Worm (Caenorhabditis elegans): ENCODE data around the gene fubl-1.

Gene fubl-1

ce11 chrV:10212027-10212426, 26.6 kb downstream of the fubl-1 start, which contains the start of gene zhit-3:
zhit-3 (minus strand) TSS chrV:10212127.
- TF ChIP-seq ttx-3 (tag; optimal IDR thresholded peaks at IDR 0.05) = no peak
- TF ChIP-seq C08G9.2 (tag; optimal IDR thresholded peaks at IDR 0.05) = no peak
- TF ChIP-seq lin-11 (tag; optimal IDR thresholded peaks at IDR 0.05) = no peak
- no peak for TF ChIP-seq ztf-16 (tag; optimal IDR thresholded peaks at IDR 0.05)
- TF ChIP-seq fax-1 (tag; optimal IDR thresholded peaks at IDR 0.05) = no peak
- no peak for TF ChIP-seq zip-5 (tag; optimal IDR thresholded peaks at IDR 0.05)
- no peak for TF ChIP-seq ceh-14 (tag; optimal IDR thresholded peaks at IDR 0.05)
- TF ChIP-seq sox-4 (tag; optimal IDR thresholded peaks at IDR 0.05) = no peak

- no peak for TF ChIP-seq tbx-7 (tag; optimal IDR thresholded peaks at IDR 0.05)
- no peak for TF ChIP-seq unc-3 (GFP tag; conservative IDR thresholded peaks at IDR 0.05)
- no peak for TF ChIP-seq unc-3 (tag; optimal IDR thresholded peaks at IDR 0.05)
- no peak for TF ChIP-seq C08G9.2 (tag; optimal IDR thresholded peaks at IDR 0.05)
- no peak for TF ChIP-seq ceh-6 (GFP tag; optimal IDR thresholded peaks at IDR 0.05)
- TF ChIP-seq ceh-2 (tag; optimal IDR thresholded peaks at IDR 0.05) = no peak
- TF ChIP-seq pros-1 (tag; optimal IDR thresholded peaks at IDR 0.05) = no peak
- no peak for TF ChIP-seq ceh-18 (tag; optimal IDR thresholded peaks at IDR 0.05)
Observed at ce11 chrV:10210244-10210643, 28.4 kb downstream of the fubl-1 start, which contains the start of gene tftc-3. tftc-3 (minus strand) TSS chrV:10210344.

DNA sequence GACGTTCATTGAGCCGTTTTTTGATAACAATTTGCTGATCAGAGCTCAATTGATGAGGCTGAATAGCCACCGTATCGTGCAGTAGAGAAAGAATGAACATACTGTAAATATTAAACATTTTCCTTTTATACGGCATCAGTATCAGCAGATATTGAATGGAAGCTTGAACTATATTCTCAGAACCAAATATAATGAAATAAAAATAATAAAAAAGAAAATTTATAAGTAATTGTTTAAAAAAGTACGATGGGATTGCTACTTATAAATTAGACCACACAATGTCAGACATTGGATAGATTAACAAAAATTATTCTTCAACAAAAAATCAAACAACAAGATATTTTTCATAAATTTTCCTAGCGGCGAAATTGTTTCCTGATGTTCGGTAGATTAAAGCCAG, 32.2 kb downstream of the fubl-1 start, which contains the start of gene rpc-25:
TSS of gene rpc-25 (minus strand) at position 101 of the 400 bp plus-strand sequence.
- no peak for TF ChIP-seq hlh-30 (tag; optimal IDR thresholded peaks at IDR 0.05; ENCODE audit: insufficient read depth)
- no peak for TF ChIP-seq ceh-45 (GFP tag; IDR thresholded peaks at IDR 0.05)
- no peak for TF ChIP-seq Y22D7AL.16 (tag; optimal IDR thresholded peaks at IDR 0.05)
- no peak for TF ChIP-seq ceh-34 (tag; optimal IDR thresholded peaks at IDR 0.05)
- TF ChIP-seq hlh-8 (tag; optimal IDR thresholded peaks at IDR 0.05) = no peak
- no peak for TF ChIP-seq ceh-30 (tag; optimal IDR thresholded peaks at IDR 0.05)

ce11 chrV:10205483-10205882, 33.2 kb downstream of the fubl-1 start, which contains the start of gene ZK856.16:
ZK856.16 (minus strand) TSS chrV:10205583.
- TF ChIP-seq sox-4 (tag; optimal IDR thresholded peaks at IDR 0.05) (no peak), gmeb-2 (tag; optimal IDR thresholded peaks at IDR 0.05) (no peak), ceh-18 (tag; optimal IDR thresholded peaks at IDR 0.05) (no peak), ref-2 (tag; optimal IDR thresholded peaks at IDR 0.05) (no peak), ceh-24 (tag; optimal IDR thresholded peaks at IDR 0.05) (no peak), T23F11.4 (GFP tag; optimal IDR thresholded peaks at IDR 0.05) (no peak), ceh-2 (tag; optimal IDR thresholded peaks at IDR 0.05) (no peak), ahr-1 (tag; optimal IDR thresholded peaks at IDR 0.05) (no peak), unc-3 (GFP tag; conservative IDR thresholded peaks at IDR 0.05) (no peak), unc-3 (tag; optimal IDR thresholded peaks at IDR 0.05) (no peak), K02D7.2 (tag; optimal IDR thresholded peaks at IDR 0.05) (no peak)

DNA sequence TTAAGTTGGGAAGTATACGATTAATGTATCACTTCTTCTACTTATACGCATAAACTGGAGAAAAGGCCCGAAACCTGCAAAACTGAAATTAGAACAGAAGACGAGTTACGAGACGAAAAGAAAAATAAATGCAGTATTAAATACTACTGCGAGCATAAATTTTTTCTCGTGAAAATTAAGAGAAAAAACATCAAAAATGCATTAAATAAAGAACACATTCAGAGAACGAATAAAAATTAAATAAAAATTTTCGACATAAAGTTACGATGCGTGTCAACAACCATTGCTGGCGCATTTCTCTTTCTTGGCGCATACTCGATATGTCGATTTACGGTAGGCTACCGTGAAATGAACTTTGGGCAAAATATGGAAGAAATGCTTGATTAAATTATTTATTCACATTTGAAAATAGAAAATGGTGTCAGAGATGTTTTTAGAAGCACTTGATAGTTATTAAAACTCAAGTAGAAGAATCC, 33.8 kb downstream of the fubl-1 start, which contains the start of the genes ZK856.19 and ZK856.11:
TSS of gene ZK856.19 (minus strand) at position 51 of the 476 bp plus-strand sequence.
TSS of gene ZK856.11 (minus strand) at position 76 of the 476 bp plus-strand sequence.
- TF ChIP-seq nfya-1 (tag; optimal IDR thresholded peaks at IDR 0.05) = peak; percentile 21
- peak; percentile 20 for TF ChIP-seq unc-42 (tag; optimal IDR thresholded peaks at IDR 0.05)
- TF ChIP-seq ceh-24 (tag; optimal IDR thresholded peaks at IDR 0.05) = no peak
- no peak for TF ChIP-seq elt-2 (tag; optimal IDR thresholded peaks at IDR 0.05)

DNA sequence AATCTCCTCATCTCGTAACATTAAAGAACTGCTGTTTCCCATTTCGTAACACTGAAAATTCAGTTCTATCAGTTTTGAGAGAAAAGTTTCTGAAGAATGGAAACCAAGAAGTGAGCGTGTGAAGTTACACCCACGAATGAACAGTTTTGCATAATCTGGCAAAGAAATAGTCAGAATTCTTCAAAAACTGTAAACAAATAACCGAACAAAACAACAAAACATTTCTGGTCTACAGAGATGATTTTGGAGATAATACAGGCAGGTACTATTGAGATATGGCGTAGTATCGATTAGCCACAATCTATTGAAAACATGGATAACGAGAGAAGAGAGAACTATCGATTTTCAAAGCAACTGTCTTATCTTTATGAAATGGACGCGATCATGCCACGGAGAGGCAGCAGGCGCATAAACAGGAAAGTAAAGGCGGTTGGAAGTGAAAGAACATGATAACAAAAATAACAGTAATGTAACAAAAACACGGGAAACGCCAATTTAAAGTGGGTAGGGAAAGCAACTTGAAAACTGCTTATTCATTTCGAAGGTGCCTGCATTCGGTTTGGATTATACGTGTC, 35.1 kb downstream of the fubl-1 start, which contains the start of gene chpf-1:
TSS of gene chpf-1 (minus strand) at position 51 of the 575 bp plus-strand sequence.
- TF ChIP-seq ceh-48 (tag; optimal IDR thresholded peaks at IDR 0.05) (no peak), elt-2 (tag; optimal IDR thresholded peaks at IDR 0.05) (peak; percentile 41)

All from whole organism, late embryonic.